ENCODE assay signal across 1 fruit fly cellular context in the genomic region with DNA sequence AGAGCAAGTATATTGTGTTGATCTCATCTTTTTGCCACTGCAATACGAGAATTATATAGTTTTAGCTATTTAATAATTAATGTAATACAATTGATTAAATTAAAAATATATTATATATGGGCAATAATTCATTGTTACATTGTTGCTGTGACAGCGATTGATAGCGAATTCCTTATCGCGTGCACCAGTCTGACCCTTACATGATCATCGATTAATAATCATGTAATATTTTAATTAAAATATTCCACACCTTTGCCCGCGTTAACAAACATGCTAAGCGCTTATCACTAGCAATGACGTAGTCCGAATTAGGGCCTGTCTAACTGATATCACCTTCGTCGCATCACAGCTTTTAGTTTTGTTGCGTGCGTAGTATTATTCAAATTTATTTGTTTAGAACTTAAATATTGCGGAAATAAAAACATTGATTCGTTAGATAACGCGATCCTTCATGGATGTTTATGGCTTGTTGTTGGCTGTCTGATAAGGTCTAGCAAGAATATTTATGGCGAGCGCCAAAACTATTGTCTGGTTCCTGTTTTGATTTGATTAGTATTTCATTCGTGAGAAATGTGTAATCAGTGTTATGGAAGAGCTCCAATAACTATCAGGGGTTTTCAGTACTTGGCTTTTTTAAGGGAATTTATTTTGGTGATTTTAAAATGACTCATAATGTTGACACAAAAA.
TF ChIP-seq lines count a peak whose summit lies in the region.

No protein-coding gene starts in this region.

TF ChIP-seq in whole organism, embryonic, 481 proteins besides CTCF, POLR2A, EP300 and RAD21 (continued from another document):
- 0 out of 4 replicates have a peak, but pooled peaks have one; percentile 44 for TF ChIP-seq chinmo (GFP tag; IDR thresholded peaks at IDR 0.05; lab: Robert Waterston, UW; ENCODE audit: partially characterized antibody)
- no peak for TF ChIP-seq unpg (GFP tag; optimal IDR thresholded peaks at IDR 0.05; lab: Kevin White, UChicago)
- no peak for TF ChIP-seq Meics (GFP tag; optimal IDR thresholded peaks at IDR 0.05; lab: Kevin White, UChicago)
- no peak for TF ChIP-seq trh (GFP tag; optimal IDR thresholded peaks at IDR 0.05; lab: Kevin White, UChicago)
- TF ChIP-seq insv (GFP tag; optimal IDR thresholded peaks at IDR 0.05; lab: Kevin White, UChicago) = no peak
- no peak for TF ChIP-seq pnt (GFP tag; optimal IDR thresholded peaks at IDR 0.05; lab: Kevin White, UChicago)
- no peak for TF ChIP-seq Dip3 (GFP tag; optimal IDR thresholded peaks at IDR 0.05; lab: Kevin White, UChicago)
- TF ChIP-seq schlank (tag; optimal IDR thresholded peaks at IDR 0.05; lab: Kevin White, UChicago) = no peak
- TF ChIP-seq Med (GFP tag; lab: Kevin White, UChicago) = peak; percentile 41
- no peak for TF ChIP-seq Ravus (GFP tag; IDR thresholded peaks at IDR 0.05; lab: Robert Waterston, UW)
- TF ChIP-seq CG34376 (GFP tag; optimal IDR thresholded peaks at IDR 0.05; lab: Kevin White, UChicago) = peak; percentile 98
- TF ChIP-seq CG7963 (GFP tag; IDR thresholded peaks at IDR 0.05; lab: Robert Waterston, UW; ENCODE audit: partially characterized antibody) = no peak
- TF ChIP-seq CG4424 (GFP tag; optimal IDR thresholded peaks at IDR 0.05; lab: Kevin White, UChicago) = no peak
- no peak for TF ChIP-seq CG2875 (GFP tag; optimal IDR thresholded peaks at IDR 0.05; lab: Kevin White, UChicago)
- TF ChIP-seq CG6854 (GFP tag; optimal IDR thresholded peaks at IDR 0.05; lab: Kevin White, UChicago) = no peak
- peak; percentile 25 for TF ChIP-seq CG18599 (GFP tag; optimal IDR thresholded peaks at IDR 0.05; lab: Kevin White, UChicago)
- TF ChIP-seq CG10565 (GFP tag; optimal IDR thresholded peaks at IDR 0.05; lab: Kevin White, UChicago) = no peak
- TF ChIP-seq CG13123 (GFP tag; optimal IDR thresholded peaks at IDR 0.05; lab: Kevin White, UChicago) = no peak
- TF ChIP-seq eyg (GFP tag; optimal IDR thresholded peaks at IDR 0.05; lab: Kevin White, UChicago) = no peak
- TF ChIP-seq Nf-YC (tag; optimal IDR thresholded peaks at IDR 0.05; lab: Kevin White, UChicago) = no peak
- TF ChIP-seq CG14710 (tag; optimal IDR thresholded peaks at IDR 0.05; lab: Kevin White, UChicago) = no peak
- no peak for TF ChIP-seq maf-S (GFP tag; optimal IDR thresholded peaks at IDR 0.05; lab: Kevin White, UChicago)
- no peak for TF ChIP-seq tup (GFP tag; optimal IDR thresholded peaks at IDR 0.05; lab: Kevin White, UChicago)
- TF ChIP-seq Hand (GFP tag; optimal IDR thresholded peaks at IDR 0.05; lab: Kevin White, UChicago) = no peak
- no peak for TF ChIP-seq Hr51 (GFP tag; optimal IDR thresholded peaks at IDR 0.05; lab: Kevin White, UChicago)
- TF ChIP-seq Oli (tag; optimal IDR thresholded peaks at IDR 0.05; lab: Kevin White, UChicago) = no peak
TF ChIP-seq in whole organism, embryonic: peak in this region for 17.
